Worm (Caenorhabditis elegans) whole organism, midembryonic: Measurements from ENCODE around the gene ife-3.

Experiments
- T22C8.4 ChIP-seq: fragments of 200-800 bp; sonication (Bioruptor generic); IDR thresholded peaks from 2 replicates; pipeline ENCODE4 v1.3.6; 2022; ENCODE audit warnings: missing genetic modification characterization, missing compliant biosample characterization
- ztf-23 ChIP-seq: fragments of 200-800 bp; sonication (Bioruptor generic); IDR thresholded peaks from 2 replicates; pipeline ENCODE4 v1.3.6; 2022; ENCODE audit warnings: missing genetic modification reagents, missing genetic modification characterization, missing compliant biosample characterization

- TF ChIP-seq ztf-23 (GFP tag; lab: Robert Waterston, UW), result no peak
- TF ChIP-seq T22C8.4 (GFP tag; lab: Robert Waterston, UW), result no peak
Measured at ce11 chrV:37729-38128, 30.1 kb upstream of the ife-3 start.
